Fruit fly (Drosophila melanogaster) whole organism, embryonic: ENCODE data around the gene svp.
A peak's percentile ranks its signal among the peaks of the same experiment; 100 is the strongest.

Experiments used
- Blimp-1 ChIP-seq: fragments of 200-800 bp; sonication (Bioruptor generic); optimal IDR thresholded peaks from 3 replicates; lab custom pipeline; 2018; ENCODE audit warnings: missing biosample characterization, missing genetic modification characterization, mild to moderate bottlenecking, moderate library complexity, missing genetic modification reagents
- C15 ChIP-seq: fragments of 200-800 bp; sonication (Bioruptor generic); IDR thresholded peaks from 3 replicates; pipeline ENCODE4 v1.3.6; 2022; ENCODE audit warnings: missing biosample characterization, missing genetic modification characterization
- CG10654 ChIP-seq: fragments of 200-800 bp; sonication (Bioruptor generic); optimal IDR thresholded peaks from 2 replicates; lab custom pipeline; 2016; ENCODE audit warnings: missing biosample characterization, missing genetic modification characterization
- CG12299 ChIP-seq: fragments of 200-800 bp; sonication (Bioruptor generic); optimal IDR thresholded peaks from 2 replicates; lab custom pipeline; 2018; ENCODE audit warnings: missing biosample characterization, mild to moderate bottlenecking, missing genetic modification characterization
- CG1233 ChIP-seq: fragments of 200-800 bp; sonication (Bioruptor generic); optimal IDR thresholded peaks from 4 replicates; lab custom pipeline; 2018; ENCODE audit warnings: missing biosample characterization, mild to moderate bottlenecking, missing genetic modification characterization
- CG13287 ChIP-seq: fragments of 200-800 bp; sonication (Bioruptor generic); IDR thresholded peaks from 2 replicates; pipeline ENCODE4 v1.3.6; 2022; ENCODE audit warnings: missing biosample characterization, missing genetic modification characterization; ENCODE audit not compliant: partially characterized antibody
- CG14050 ChIP-seq: fragments of 200-800 bp; sonication (Bioruptor generic); IDR thresholded peaks from 3 replicates; pipeline ENCODE4 v1.3.6; 2022; ENCODE audit warnings: missing biosample characterization, missing genetic modification characterization
- CG16815 ChIP-seq: fragments of 200-800 bp; sonication (Bioruptor generic); optimal IDR thresholded peaks from 3 replicates; lab custom pipeline; 2017; ENCODE audit warnings: missing biosample characterization, mild to moderate bottlenecking, missing genetic modification characterization
- CG16863 ChIP-seq: fragments of 200-800 bp; sonication (Bioruptor generic); optimal IDR thresholded peaks from 3 replicates; lab custom pipeline; 2016; ENCODE audit warnings: missing biosample characterization, missing genetic modification characterization
- CG17385 ChIP-seq: fragments of 200-800 bp; sonication (Bioruptor generic); optimal IDR thresholded peaks from 3 replicates; lab custom pipeline; 2018; ENCODE audit warnings: missing biosample characterization, mild to moderate bottlenecking, missing genetic modification characterization
- CG1792 ChIP-seq: fragments of 200-800 bp; sonication (Bioruptor generic); optimal IDR thresholded peaks from 2 replicates; lab custom pipeline; 2016; ENCODE audit warnings: missing biosample characterization, missing genetic modification characterization
- CG30403 ChIP-seq: fragments of 200-800 bp; sonication (Bioruptor generic); optimal IDR thresholded peaks from 3 replicates; lab custom pipeline; 2016; ENCODE audit warnings: missing biosample characterization, missing genetic modification characterization
- CG3163 ChIP-seq: fragments of 200-800 bp; sonication (Bioruptor generic); optimal IDR thresholded peaks from 3 replicates; lab custom pipeline; 2016; ENCODE audit warnings: missing biosample characterization, missing genetic modification characterization
- CG4707 ChIP-seq: fragments of 200-800 bp; sonication (Bioruptor generic); optimal IDR thresholded peaks from 2 replicates; lab custom pipeline; 2018; ENCODE audit warnings: missing biosample characterization, mild to moderate bottlenecking, missing genetic modification characterization, moderate library complexity
- CG4820 ChIP-seq: fragments of 200-800 bp; sonication (Bioruptor generic); optimal IDR thresholded peaks from 3 replicates; lab custom pipeline; 2016; ENCODE audit warnings: missing biosample characterization, missing genetic modification characterization
- CG5180 ChIP-seq: fragments of 200-800 bp; sonication (Bioruptor generic); optimal IDR thresholded peaks from 3 replicates; lab custom pipeline; 2017; ENCODE audit warnings: missing biosample characterization, missing genetic modification characterization, mild to moderate bottlenecking, moderate library complexity, missing genetic modification reagents
- CG6765 ChIP-seq: fragments of 200-800 bp; sonication (Bioruptor generic); optimal IDR thresholded peaks from 3 replicates; lab custom pipeline; 2017; ENCODE audit warnings: missing biosample characterization, mild to moderate bottlenecking, missing genetic modification characterization
- CG9215 ChIP-seq: fragments of 200-800 bp; sonication (Bioruptor generic); IDR thresholded peaks from 2 replicates; pipeline ENCODE4 v1.3.6; 2022; ENCODE audit warnings: missing biosample characterization, missing genetic modification characterization
- Dad ChIP-seq: fragments of 200-800 bp; sonication (Bioruptor generic); optimal IDR thresholded peaks from 3 replicates; lab custom pipeline; 2016; ENCODE audit warnings: missing biosample characterization, missing genetic modification characterization
- Deaf1 ChIP-seq: fragments of 200-800 bp; optimal IDR thresholded peaks from 3 replicates; lab custom pipeline; 2019; ENCODE audit warnings: missing biosample characterization, mild to moderate bottlenecking, missing genetic modification characterization, moderate library complexity
- Dek ChIP-seq: fragments of 200-800 bp; sonication (Bioruptor generic); optimal IDR thresholded peaks from 3 replicates; lab custom pipeline; 2019; ENCODE audit warnings: missing biosample characterization, mild to moderate bottlenecking, missing genetic modification characterization, moderate library complexity
- Dp ChIP-seq: fragments of 200-800 bp; sonication (Bioruptor generic); optimal IDR thresholded peaks from 2 replicates; lab custom pipeline; 2018; ENCODE audit warnings: missing biosample characterization, mild to moderate bottlenecking, missing genetic modification characterization, moderate library complexity
- Fer2 ChIP-seq: fragments of 200-800 bp; sonication (Bioruptor generic); optimal IDR thresholded peaks from 2 replicates; lab custom pipeline; 2018; ENCODE audit warnings: missing biosample characterization, mild to moderate bottlenecking, missing genetic modification characterization, moderate library complexity
- Lpt ChIP-seq: fragments of >200 bp; optimal IDR thresholded peaks from 2 replicates; lab custom pipeline; 2018; ENCODE audit warnings: missing biosample characterization, missing genetic modification characterization
- MTF-1 ChIP-seq: fragments of 200-800 bp; sonication (Bioruptor generic); optimal IDR thresholded peaks from 2 replicates; lab custom pipeline; 2018; ENCODE audit warnings: missing biosample characterization, mild to moderate bottlenecking, missing genetic modification characterization, borderline replicate concordance
- Ptx1 ChIP-seq: fragments of 200-800 bp; sonication (Bioruptor generic); IDR thresholded peaks from 2 replicates; pipeline ENCODE4 v1.3.6; 2022; ENCODE audit warnings: missing biosample characterization, missing genetic modification characterization
- Spps ChIP-seq: fragments of 200-800 bp; sonication (Bioruptor generic); optimal IDR thresholded peaks from 2 replicates; lab custom pipeline; 2018; ENCODE audit warnings: missing biosample characterization, mild to moderate bottlenecking, missing genetic modification characterization
- az2 ChIP-seq: fragments of 200-800 bp; sonication (Bioruptor generic); optimal IDR thresholded peaks from 3 replicates; lab custom pipeline; 2016; ENCODE audit warnings: missing biosample characterization, missing genetic modification characterization
- bigmax ChIP-seq: fragments of 200-800 bp; sonication (Bioruptor generic); optimal IDR thresholded peaks from 2 replicates; lab custom pipeline; 2018; ENCODE audit warnings: missing biosample characterization, mild to moderate bottlenecking, missing genetic modification characterization
- br ChIP-seq: fragments of >200 bp; optimal IDR thresholded peaks from 2 replicates; lab custom pipeline; 2017
- croc ChIP-seq: fragments of 200-800 bp; sonication (Bioruptor generic); conservative IDR thresholded peaks from 3 replicates; pipeline ENCODE4 v1.3.6; 2022; ENCODE audit warnings: missing biosample characterization, missing genetic modification characterization
- crp ChIP-seq, 2 experiments: fragments of 200-800 bp; sonication (Bioruptor generic); optimal IDR thresholded peaks; 2 replicates in 1 of 2; 3 replicates in 1 of 2; lab custom pipeline; 2017; ENCODE audit warnings: missing biosample characterization in 2 of 2, missing genetic modification characterization in 2 of 2, mild to moderate bottlenecking in 1 of 2, moderate library complexity in 1 of 2
- dm ChIP-seq: fragments of 200-800 bp; sonication (Bioruptor generic); optimal IDR thresholded peaks from 3 replicates; lab custom pipeline; 2016; ENCODE audit warnings: missing biosample characterization, missing genetic modification characterization
- dmrt99B ChIP-seq: fragments of 200-800 bp; sonication (Bioruptor generic); optimal IDR thresholded peaks from 2 replicates; lab custom pipeline; 2018; ENCODE audit warnings: missing biosample characterization, mild to moderate bottlenecking, missing genetic modification characterization, moderate library complexity
- eve ChIP-seq, 2 experiments: fragments of >200 bp; optimal IDR thresholded peaks; 2 replicates each; lab custom pipeline; 2017; ENCODE audit warnings: missing biosample characterization in 2 of 2, missing genetic modification characterization in 2 of 2
- fd102C ChIP-seq: fragments of 200-800 bp; sonication (Bioruptor generic); optimal IDR thresholded peaks from 2 replicates; lab custom pipeline; 2018; ENCODE audit warnings: missing biosample characterization, mild to moderate bottlenecking, missing genetic modification characterization, moderate library complexity
- gro ChIP-seq: fragments of 200-800 bp; sonication (Bioruptor generic); optimal IDR thresholded peaks from 2 replicates; lab custom pipeline; 2016; ENCODE audit warnings: missing biosample characterization, missing genetic modification characterization
- hbn ChIP-seq: fragments of 200-800 bp; sonication (Bioruptor generic); IDR thresholded peaks from 2 replicates; pipeline ENCODE4 v1.3.6; 2022; ENCODE audit warnings: missing biosample characterization, missing genetic modification characterization; ENCODE audit not compliant: partially characterized antibody
- jumu ChIP-seq: fragments of 200-800 bp; sonication (Bioruptor generic); optimal IDR thresholded peaks from 3 replicates; lab custom pipeline; 2016; ENCODE audit warnings: missing biosample characterization, missing genetic modification characterization
- knrl ChIP-seq: fragments of 200-800 bp; sonication (Bioruptor generic); IDR thresholded peaks from 3 replicates; pipeline ENCODE4 v1.3.6; 2022; ENCODE audit warnings: missing biosample characterization, missing genetic modification characterization; ENCODE audit not compliant: partially characterized antibody
- lab ChIP-seq: fragments of 200-800 bp; sonication (Bioruptor generic); optimal IDR thresholded peaks from 3 replicates; lab custom pipeline; 2017; ENCODE audit warnings: missing biosample characterization, missing genetic modification characterization, mild to moderate bottlenecking, moderate library complexity, missing genetic modification reagents
- odd ChIP-seq: fragments of 200-800 bp; sonication (Bioruptor generic); optimal IDR thresholded peaks from 2 replicates; lab custom pipeline; 2017; ENCODE audit warnings: missing biosample characterization, mild to moderate bottlenecking, missing genetic modification characterization
- tin ChIP-seq: fragments of 200-800 bp; sonication (Bioruptor generic); optimal IDR thresholded peaks from 3 replicates; lab custom pipeline; 2016; ENCODE audit warnings: missing biosample characterization, missing genetic modification characterization
- tll ChIP-seq, 2 experiments: fragments of 200-800 bp in 1 of 2; fragments of >200 bp in 1 of 2; sonication (Bioruptor generic) in 1 of 2; optimal IDR thresholded peaks; 2 replicates each; lab custom pipeline; 2017 to 2019; ENCODE audit warnings: missing biosample characterization in 2 of 2, missing genetic modification characterization in 2 of 2, mild to moderate bottlenecking in 1 of 2, moderate library complexity in 1 of 2
- toy ChIP-seq: fragments of 200-800 bp; sonication (Bioruptor generic); IDR thresholded peaks from 2 replicates; pipeline ENCODE4 v1.3.6; 2022; ENCODE audit warnings: missing biosample characterization, missing genetic modification characterization
- ttk ChIP-seq: fragments of 200-800 bp; sonication (Bioruptor generic); IDR thresholded peaks from 2 replicates; pipeline ENCODE4 v2.1.2; 2022; ENCODE audit warnings: missing biosample characterization, missing genetic modification characterization
- vfl ChIP-seq: fragments of 200-800 bp; sonication (Bioruptor generic); optimal IDR thresholded peaks from 2 replicates; lab custom pipeline; 2016; ENCODE audit warnings: missing biosample characterization, missing genetic modification characterization
- z ChIP-seq: fragments of 200-800 bp; sonication (Bioruptor generic); IDR thresholded peaks from 3 replicates; pipeline ENCODE4 v1.3.6; 2022; ENCODE audit warnings: missing biosample characterization, missing genetic modification characterization
- zfh2 ChIP-seq: fragments of 200-800 bp; sonication (Bioruptor generic); optimal IDR thresholded peaks from 2 replicates; lab custom pipeline; 2016; ENCODE audit warnings: missing biosample characterization, missing genetic modification characterization

The svp gene

DNA sequence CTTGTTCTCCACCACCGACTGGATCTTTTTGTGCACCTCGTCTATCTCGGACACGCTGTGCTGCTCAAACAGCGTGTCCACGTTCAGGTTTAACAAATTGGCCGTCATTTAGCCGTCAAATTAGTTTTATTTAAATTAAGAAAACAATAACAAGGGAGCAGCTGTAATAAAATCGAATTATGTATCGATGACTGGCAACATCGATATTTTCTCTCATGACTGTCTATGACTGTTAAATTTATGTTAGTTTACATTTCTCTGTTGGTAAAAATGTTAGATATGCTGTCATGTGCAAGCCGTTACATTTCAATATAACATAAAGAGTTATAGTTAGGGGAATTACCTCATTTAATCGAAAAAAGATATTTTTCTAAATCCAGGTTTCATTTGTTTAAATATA is 39.0 kb upstream of the svp start, which contains the start of gene Cog1 (continued):
- TF ChIP-seq Lpt (GFP tag; lab: Kevin White, UChicago) = no peak
- TF ChIP-seq CG12299 (tag; lab: Kevin White, UChicago) = no peak
- no peak for TF ChIP-seq MTF-1 (GFP tag; lab: Kevin White, UChicago)
- no peak for TF ChIP-seq Blimp-1 (GFP tag; lab: Kevin White, UChicago)
- no peak for TF ChIP-seq dmrt99B
- TF ChIP-seq vfl (GFP tag; lab: Kevin White, UChicago) = no peak
- no peak for TF ChIP-seq bigmax (GFP tag; lab: Kevin White, UChicago)
- TF ChIP-seq CG3163 (GFP tag; lab: Kevin White, UChicago) = no peak
- no peak for TF ChIP-seq Dad (GFP tag; lab: Kevin White, UChicago)
- TF ChIP-seq zfh2 (GFP tag; lab: Kevin White, UChicago) = no peak
- peak in 1 of 2 experiments; percentile 77 for TF ChIP-seq crp (GFP tag; optimal IDR thresholded peaks at IDR 0.05; lab: Kevin White, UChicago)
- TF ChIP-seq Dek (tag; lab: Kevin White, UChicago) = no peak
- TF ChIP-seq CG30403 (GFP tag; lab: Kevin White, UChicago) = no peak
- TF ChIP-seq lab (GFP tag; lab: Kevin White, UChicago) = no peak
- TF ChIP-seq CG16815 = no peak
- TF ChIP-seq hbn (GFP tag; lab: Robert Waterston, UW) = peak; percentile 76
- TF ChIP-seq knrl = peak; percentile 55; the same call in 2 of the 3 replicates
- TF ChIP-seq CG10654 (GFP tag; lab: Kevin White, UChicago) = no peak

DNA sequence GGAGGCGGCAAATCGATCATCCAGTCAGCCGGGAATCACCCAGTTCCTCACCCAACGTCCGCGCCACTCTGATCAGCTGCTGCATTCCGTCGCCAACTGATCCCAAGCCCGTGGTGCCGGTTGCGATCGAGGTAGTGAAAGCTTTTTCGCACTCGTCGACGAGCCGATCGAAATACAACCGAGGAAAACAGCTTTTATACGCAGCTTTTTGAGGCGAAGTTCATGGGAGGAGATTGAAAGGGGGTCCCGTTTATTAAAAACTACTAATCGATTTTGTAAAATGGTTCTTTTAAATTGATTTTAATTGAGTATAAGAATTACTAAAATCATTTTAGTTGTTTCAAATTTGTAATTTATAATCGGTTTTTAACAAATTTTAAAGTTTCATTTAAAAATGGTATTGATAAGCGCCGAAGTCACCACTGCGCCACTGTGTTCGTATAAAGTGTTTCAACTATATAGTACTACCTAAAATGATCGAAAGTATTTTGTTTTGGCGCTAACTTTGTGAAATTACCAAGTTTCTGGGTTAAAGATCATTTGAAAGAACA is 37.1 kb upstream of the svp start, which contains the start of gene CG4860:
Gene CG4860, minus strand, starts transcription at position 99 of the 551 bp plus-strand sequence.
- TF ChIP-seq CG4707 (GFP tag; lab: Kevin White, UChicago) = no peak
- TF ChIP-seq CG14050 (GFP tag; lab: Robert Waterston, UW) = peak; percentile 75
- TF ChIP-seq gro (GFP tag; lab: Kevin White, UChicago) = no peak
- TF ChIP-seq CG1233 (GFP tag; lab: Kevin White, UChicago) = peak; percentile 74
- no peak for TF ChIP-seq fd102C (GFP tag; lab: Kevin White, UChicago)
- no peak for TF ChIP-seq tll (GFP tag; optimal IDR thresholded peaks at IDR 0.05; lab: Kevin White, UChicago)
- peak; percentile 26; the same call in 1 of the 2 replicates for TF ChIP-seq toy
- peak; percentile 62 for TF ChIP-seq CG5180 (GFP tag; lab: Kevin White, UChicago)
- no peak for TF ChIP-seq Dp (GFP tag; lab: Kevin White, UChicago)
- 0 out of 3 replicates have a peak, but pooled peaks have one; percentile 5 for TF ChIP-seq C15
- peak; percentile 91 for TF ChIP-seq az2 (GFP tag; lab: Kevin White, UChicago)
- no peak for TF ChIP-seq eve (GFP tag; optimal IDR thresholded peaks at IDR 0.05; lab: Kevin White, UChicago)
- peak; percentile 84 for TF ChIP-seq CG9215
- TF ChIP-seq CG1792 (GFP tag; lab: Kevin White, UChicago) = peak; percentile 50
- peak; percentile 23; the same call in 1 of the 3 replicates for TF ChIP-seq croc (GFP tag; lab: Robert Waterston, UW)
- TF ChIP-seq Spps (tag; lab: Kevin White, UChicago) = peak; percentile 6
- peak; percentile 83 for TF ChIP-seq ttk
- TF ChIP-seq CG13287 (GFP tag; lab: Robert Waterston, UW) = peak; percentile 10; the same call in 1 of the 2 replicates
- TF ChIP-seq odd (GFP tag; lab: Kevin White, UChicago) = peak; percentile 81
- peak; percentile 84 for TF ChIP-seq CG16863 (GFP tag; lab: Kevin White, UChicago)
- peak; percentile 81 for TF ChIP-seq tin (GFP tag; lab: Kevin White, UChicago)
- TF ChIP-seq CG6765 (GFP tag; lab: Kevin White, UChicago) = peak; percentile 79
- TF ChIP-seq Ptx1 = peak; percentile 91
- TF ChIP-seq br (lab: Kevin White, UChicago) = no peak
- no peak for TF ChIP-seq z
- peak; percentile 94 for TF ChIP-seq Deaf1 (tag; lab: Kevin White, UChicago)
- TF ChIP-seq dm (GFP tag; lab: Kevin White, UChicago) = peak; percentile 65
- peak; percentile 83 for TF ChIP-seq Blimp-1 (GFP tag; lab: Kevin White, UChicago)
- peak; percentile 80 for TF ChIP-seq CG17385 (GFP tag; lab: Kevin White, UChicago)
- peak; percentile 87 for TF ChIP-seq Fer2
- TF ChIP-seq hbn (GFP tag; lab: Robert Waterston, UW) = no peak
- peak; percentile 85 for TF ChIP-seq jumu (GFP tag; lab: Kevin White, UChicago)
- TF ChIP-seq CG4820 (GFP tag; lab: Kevin White, UChicago) = peak; percentile 80
